Worm (Caenorhabditis elegans) whole organism, L1 larva: Measurements from ENCODE around the gene mdt-4.
A peak's percentile ranks its signal among the peaks of the same experiment; 100 is the strongest.

Experiments
- F16B12.6 ChIP-seq: fragments of 150-350 bp; optimal IDR thresholded peaks from 2 replicates; lab custom pipeline; 2014; ENCODE audit warnings: missing biosample characterization, missing genetic modification characterization
- Y116A8C.19 ChIP-seq: sonication (generic microtip); optimal IDR thresholded peaks from 2 replicates; lab custom pipeline; 2016; ENCODE audit warnings: missing compliant biosample characterization, missing genetic modification characterization, borderline replicate concordance
- alr-1 ChIP-seq: fragments of 200-800 bp; sonication (Bioruptor generic); optimal IDR thresholded peaks from 2 replicates; lab custom pipeline; 2018; ENCODE audit warnings: borderline replicate concordance, mild to moderate bottlenecking, missing genetic modification characterization, missing compliant biosample characterization
- aly-2 ChIP-seq: fragments of 150-350 bp; optimal IDR thresholded peaks from 2 replicates; lab custom pipeline; 2014; ENCODE audit warnings: missing biosample characterization, missing genetic modification characterization
- ama-1 ChIP-seq: fragments of 150-350 bp; optimal IDR thresholded peaks from 2 replicates; lab custom pipeline; 2014
- ceh-63 ChIP-seq: fragments of 200-800 bp; sonication (Bioruptor generic); optimal IDR thresholded peaks from 2 replicates; lab custom pipeline; 2018; ENCODE audit warnings: mild to moderate bottlenecking, missing genetic modification characterization, missing compliant biosample characterization
- ceh-88 ChIP-seq: fragments of 200-800 bp; sonication (Bioruptor generic); IDR thresholded peaks from 2 replicates; pipeline ENCODE4 v1.3.6; 2022; ENCODE audit warnings: missing genetic modification characterization, missing compliant biosample characterization
- ceh-90 ChIP-seq: sonication (generic microtip); optimal IDR thresholded peaks from 2 replicates; lab custom pipeline; 2016; ENCODE audit warnings: missing genetic modification characterization, missing compliant biosample characterization
- ces-1 ChIP-seq: fragments of 150-350 bp; optimal IDR thresholded peaks from 2 replicates; lab custom pipeline; 2014; ENCODE audit warnings: missing biosample characterization, missing genetic modification reagents, missing genetic modification characterization
- dsc-1 ChIP-seq: sonication (generic microtip); optimal IDR thresholded peaks from 2 replicates; lab custom pipeline; 2016; ENCODE audit warnings: mild to moderate bottlenecking, missing genetic modification characterization, missing compliant biosample characterization
- egl-13 ChIP-seq: sonication (generic microtip); optimal IDR thresholded peaks from 2 replicates; lab custom pipeline; 2016; ENCODE audit warnings: missing genotype, missing genetic modification reagents, missing genetic modification characterization, missing compliant biosample characterization
- egl-27 ChIP-seq, 2 experiments: fragments of 150-350 bp in 1 of 2; sonication (generic microtip); optimal IDR thresholded peaks; 3 replicates each; lab custom pipeline; 2017 to 2018; ENCODE audit warnings: missing biosample characterization in 2 of 2, missing genetic modification characterization in 2 of 2, missing genetic modification reagents in 2 of 2
- ets-5 ChIP-seq: fragments of 200-800 bp; sonication (Bioruptor generic); IDR thresholded peaks from 2 replicates; pipeline ENCODE4 v1.3.6; 2022; ENCODE audit warnings: missing genetic modification characterization, missing compliant biosample characterization
- fkh-10 ChIP-seq: sonication (generic microtip); optimal IDR thresholded peaks from 2 replicates; lab custom pipeline; 2017; ENCODE audit warnings: missing biosample characterization, missing genetic modification reagents, missing genetic modification characterization
- fkh-4 ChIP-seq: sonication (generic microtip); optimal IDR thresholded peaks from 2 replicates; lab custom pipeline; 2016; ENCODE audit warnings: missing compliant biosample characterization, missing genetic modification characterization, borderline replicate concordance
- grh-1 ChIP-seq: fragments of 200-800 bp; sonication (Bioruptor generic); IDR thresholded peaks from 2 replicates; pipeline ENCODE4 v1.3.6; 2022; ENCODE audit warnings: missing genetic modification reagents, missing genetic modification characterization, missing compliant biosample characterization
- hlh-4 ChIP-seq: sonication (generic microtip); optimal IDR thresholded peaks from 2 replicates; lab custom pipeline; 2016; ENCODE audit warnings: mild to moderate bottlenecking, missing genetic modification characterization, missing compliant biosample characterization
- irx-1 ChIP-seq: sonication (generic microtip); optimal IDR thresholded peaks from 2 replicates; lab custom pipeline; 2016; ENCODE audit warnings: missing genetic modification characterization, missing compliant biosample characterization
- jun-1 ChIP-seq: fragments of 150-350 bp; optimal IDR thresholded peaks from 2 replicates; lab custom pipeline; 2014; ENCODE audit warnings: missing biosample characterization, missing genetic modification reagents, missing genetic modification characterization
- lin-13 ChIP-seq: fragments of 150-350 bp; optimal IDR thresholded peaks from 2 replicates; lab custom pipeline; 2014; ENCODE audit warnings: missing biosample characterization, missing genetic modification reagents, missing genetic modification characterization
- lin-14 ChIP-seq: fragments of 200-800 bp; sonication (Bioruptor generic); optimal IDR thresholded peaks from 2 replicates; lab custom pipeline; 2018; ENCODE audit warnings: mild to moderate bottlenecking, missing genetic modification characterization, moderate library complexity, missing compliant biosample characterization
- lin-15B ChIP-seq: fragments of 150-350 bp; sonication (generic microtip); optimal IDR thresholded peaks from 3 replicates; lab custom pipeline; 2014; ENCODE audit warnings: missing biosample characterization, missing genetic modification characterization
- lin-35 ChIP-seq, 2 experiments: fragments of 150-350 bp; optimal IDR thresholded peaks; 2 replicates each; lab custom pipeline; 2014; ENCODE audit warnings: missing biosample characterization in 2 of 2, missing genetic modification characterization in 2 of 2, missing genetic modification reagents in 2 of 2
- lin-39 ChIP-seq: fragments of 150-350 bp; optimal IDR thresholded peaks from 2 replicates; lab custom pipeline; 2014; ENCODE audit warnings: missing biosample characterization, missing genetic modification reagents, missing genetic modification characterization
- lir-3 ChIP-seq: sonication (generic microtip); optimal IDR thresholded peaks from 2 replicates; lab custom pipeline; 2016; ENCODE audit warnings: mild to moderate bottlenecking, missing genetic modification characterization, moderate library complexity, missing compliant biosample characterization; ENCODE audit not compliant: poor library complexity
- lsy-2 ChIP-seq, 2 experiments: fragments of 150-350 bp; optimal IDR thresholded peaks; 2 replicates each; lab custom pipeline; 2014; ENCODE audit warnings: missing biosample characterization in 2 of 2, missing genetic modification characterization in 2 of 2
- mdl-1 ChIP-seq, 2 experiments: fragments of 150-350 bp; optimal IDR thresholded peaks; 2 replicates each; lab custom pipeline; 2014 to 2017; ENCODE audit warnings: missing biosample characterization in 2 of 2, missing genetic modification characterization in 2 of 2, inconsistent platforms in 1 of 2
- mep-1 ChIP-seq: fragments of 150-350 bp; optimal IDR thresholded peaks from 2 replicates; lab custom pipeline; 2014; ENCODE audit warnings: missing biosample characterization, missing genetic modification characterization
- nhr-12 ChIP-seq: sonication (generic microtip); optimal IDR thresholded peaks from 2 replicates; lab custom pipeline; 2017; ENCODE audit warnings: missing biosample characterization, missing genetic modification characterization
- nhr-19 ChIP-seq: fragments of 200-800 bp; sonication (Bioruptor generic); conservative IDR thresholded peaks from 2 replicates; pipeline ENCODE4 v1.3.6; 2022; ENCODE audit warnings: missing genetic modification characterization, missing compliant biosample characterization
- nhr-20 ChIP-seq: sonication (generic microtip); optimal IDR thresholded peaks from 2 replicates; lab custom pipeline; 2016; ENCODE audit warnings: mild to moderate bottlenecking, missing genetic modification characterization, missing compliant biosample characterization
- nhr-237 ChIP-seq: fragments of 150-350 bp; optimal IDR thresholded peaks from 2 replicates; lab custom pipeline; 2014; ENCODE audit warnings: missing biosample characterization, missing genetic modification characterization
- nhr-28 ChIP-seq: fragments of 150-350 bp; optimal IDR thresholded peaks from 2 replicates; lab custom pipeline; 2014; ENCODE audit warnings: missing biosample characterization, missing genetic modification characterization
- nhr-47 ChIP-seq: sonication (generic microtip); optimal IDR thresholded peaks from 2 replicates; lab custom pipeline; 2016; ENCODE audit warnings: mild to moderate bottlenecking, missing genetic modification characterization, moderate library complexity, missing compliant biosample characterization
- nhr-71 ChIP-seq: sonication (generic microtip); optimal IDR thresholded peaks from 2 replicates; lab custom pipeline; 2016; ENCODE audit warnings: mild to moderate bottlenecking, missing genetic modification characterization, moderate library complexity, missing compliant biosample characterization
- nhr-84 ChIP-seq: sonication (generic microtip); optimal IDR thresholded peaks from 2 replicates; lab custom pipeline; 2017; ENCODE audit warnings: missing biosample characterization, missing genetic modification characterization
- nhr-85 ChIP-seq: sonication (generic microtip); peaks from one replicate; lab custom pipeline; 2016; ENCODE audit warnings: missing genetic modification characterization, inconsistent platforms, missing compliant biosample characterization
- nhr-90 ChIP-seq: sonication (generic microtip); optimal IDR thresholded peaks from 2 replicates; lab custom pipeline; 2016; ENCODE audit warnings: mild to moderate bottlenecking, missing genetic modification characterization, missing compliant biosample characterization; ENCODE audit not compliant: poor library complexity
- pax-3 ChIP-seq: fragments of 200-800 bp; sonication (Bioruptor generic); optimal IDR thresholded peaks from 2 replicates; lab custom pipeline; 2018; ENCODE audit warnings: mild to moderate bottlenecking, missing genetic modification characterization, moderate library complexity, missing compliant biosample characterization
- pqm-1 ChIP-seq: sonication (generic microtip); optimal IDR thresholded peaks from 3 replicates; lab custom pipeline; 2017; ENCODE audit warnings: missing biosample characterization, missing genetic modification characterization
- skn-1 ChIP-seq: fragments of 150-350 bp; optimal IDR thresholded peaks from 2 replicates; lab custom pipeline; 2014; ENCODE audit warnings: missing biosample characterization, missing genetic modification characterization
- snu-23 ChIP-seq: sonication (generic microtip); optimal IDR thresholded peaks from 2 replicates; lab custom pipeline; 2016; ENCODE audit warnings: missing genetic modification characterization, missing compliant biosample characterization
- sox-4 ChIP-seq: sonication (generic microtip); optimal IDR thresholded peaks from 2 replicates; lab custom pipeline; 2016; ENCODE audit warnings: missing genetic modification characterization, missing compliant biosample characterization
- sptf-1 ChIP-seq: fragments of 150-350 bp; optimal IDR thresholded peaks from 2 replicates; lab custom pipeline; 2014; ENCODE audit warnings: missing biosample characterization, missing genetic modification characterization
- sup-37 ChIP-seq: fragments of 200-800 bp; sonication (Bioruptor generic); optimal IDR thresholded peaks from 2 replicates; lab custom pipeline; 2018; ENCODE audit warnings: mild to moderate bottlenecking, missing genetic modification characterization, missing compliant biosample characterization
- tbx-2 ChIP-seq: sonication (generic microtip); optimal IDR thresholded peaks from 2 replicates; lab custom pipeline; 2016; ENCODE audit warnings: missing genetic modification characterization, missing compliant biosample characterization
- unc-30 ChIP-seq: sonication (generic microtip); optimal IDR thresholded peaks from 2 replicates; lab custom pipeline; 2017; ENCODE audit warnings: missing biosample characterization, missing genetic modification characterization
- unc-62 ChIP-seq: fragments of 150-350 bp; optimal IDR thresholded peaks from 2 replicates; lab custom pipeline; 2014; ENCODE audit warnings: missing biosample characterization, missing genetic modification reagents, missing genetic modification characterization
- unc-98 ChIP-seq: fragments of 200-800 bp; sonication (Bioruptor generic); IDR thresholded peaks from 2 replicates; pipeline ENCODE4 v1.3.6; 2022; ENCODE audit warnings: missing genetic modification characterization, missing compliant biosample characterization
- xbp-1 ChIP-seq: sonication (generic microtip); optimal IDR thresholded peaks from 2 replicates; lab custom pipeline; 2016; ENCODE audit warnings: missing genetic modification characterization, missing compliant biosample characterization
- zag-1 ChIP-seq: fragments of 150-350 bp; optimal IDR thresholded peaks from 2 replicates; lab custom pipeline; 2014; ENCODE audit warnings: missing biosample characterization, missing genetic modification characterization
- zip-4 ChIP-seq: fragments of 200-800 bp; sonication (Bioruptor generic); optimal IDR thresholded peaks from 2 replicates; lab custom pipeline; 2018; ENCODE audit warnings: mild to moderate bottlenecking, missing genetic modification characterization, moderate library complexity, missing compliant biosample characterization
- ztf-11 ChIP-seq, 2 experiments: sonication (generic microtip); optimal IDR thresholded peaks; 2 replicates each; lab custom pipeline; 2016 to 2017; ENCODE audit warnings: missing genetic modification characterization in 2 of 2, missing biosample characterization in 1 of 2, missing compliant biosample characterization in 1 of 2
- ztf-4 ChIP-seq: fragments of 150-350 bp; optimal IDR thresholded peaks from 2 replicates; lab custom pipeline; 2014; ENCODE audit warnings: missing biosample characterization, missing genetic modification characterization

mdt-4 gene

ce11 chrII:4925198-4925764, 18.5 kb downstream of the mdt-4 start, which contains the start of gene aagr-2:
Gene aagr-2 (minus strand): TSS chrII:4925248.
- TF ChIP-seq Y116A8C.19 (tag; lab: Kevin White, UChicago) (no peak), egl-13 (tag; lab: Kevin White, UChicago) (no peak), nhr-47 (no peak), skn-1 (tag; lab: Kevin White, UChicago) (no peak), hlh-4 (tag; lab: Kevin White, UChicago) (no peak), unc-98 (no peak), irx-1 (no peak), tbx-2 (tag; lab: Kevin White, UChicago) (no peak), ceh-90 (no peak), nhr-28 (tag; lab: Kevin White, UChicago) (no peak), lin-14 (GFP tag; lab: Kevin White, UChicago) (no peak), nhr-20 (tag; lab: Kevin White, UChicago) (peak; percentile 37), unc-30 (no peak), dsc-1 (tag; lab: Kevin White, UChicago) (no peak), xbp-1 (tag; lab: Kevin White, UChicago) (no peak), nhr-237 (tag; lab: Kevin White, UChicago) (no peak), jun-1 (tag; lab: Kevin White, UChicago) (peak; percentile 19), fkh-10 (GFP tag; lab: Kevin White, UChicago) (no peak), lin-39 (tag; lab: Kevin White, UChicago) (no peak), aly-2 (tag; lab: Kevin White, UChicago) (no peak), lin-15B (tag; lab: Kevin White, UChicago) (no peak), egl-27 (tag; optimal IDR thresholded peaks at IDR 0.05; lab: Kevin White, UChicago) (no peak), ces-1 (GFP tag; lab: Kevin White, UChicago) (no peak), nhr-12 (tag; lab: Kevin White, UChicago) (no peak), ceh-63 (no peak), nhr-84 (tag; lab: Kevin White, UChicago) (no peak), sox-4 (no peak), ets-5 (no peak), sup-37 (GFP tag; lab: Kevin White, UChicago) (no peak), zag-1 (no peak), lin-13 (no peak), pax-3 (tag; lab: Kevin White, UChicago) (peak; percentile 13), mdl-1 (tag; optimal IDR thresholded peaks at IDR 0.05; lab: Kevin White, UChicago) (peak in 1 of 2 experiments; percentile 74), mep-1 (tag; lab: Kevin White, UChicago) (no peak), unc-62 (GFP tag; lab: Kevin White, UChicago) (no peak), ztf-11 (tag; optimal IDR thresholded peaks at IDR 0.05; lab: Kevin White, UChicago) (no peak), grh-1 (no peak), nhr-19 (GFP tag; lab: Robert Waterston, UW) (no peak), nhr-85 (tag; lab: Kevin White, UChicago) (no peak), lir-3 (tag; lab: Kevin White, UChicago) (no peak), ztf-4 (tag; lab: Kevin White, UChicago) (no peak), lin-35 (GFP tag; optimal IDR thresholded peaks at IDR 0.05; lab: Kevin White, UChicago) (peak in 1 of 2 experiments; percentile 60), nhr-90 (peak; percentile 51), alr-1 (tag; lab: Kevin White, UChicago) (no peak), lsy-2 (tag; optimal IDR thresholded peaks at IDR 0.05; lab: Kevin White, UChicago) (no peak), zip-4 (GFP tag; lab: Kevin White, UChicago) (no peak), sptf-1 (tag; lab: Kevin White, UChicago) (no peak), ama-1 (lab: Kevin White, UChicago) (no peak), fkh-4 (tag; lab: Kevin White, UChicago) (no peak), ceh-88 (no peak), pqm-1 (peak; percentile 67), nhr-71 (peak; percentile 36), F16B12.6 (no peak), snu-23 (no peak)
